Worm (Caenorhabditis elegans): Measurements from ENCODE around the gene daf-41.

daf-41 gene

DNA sequence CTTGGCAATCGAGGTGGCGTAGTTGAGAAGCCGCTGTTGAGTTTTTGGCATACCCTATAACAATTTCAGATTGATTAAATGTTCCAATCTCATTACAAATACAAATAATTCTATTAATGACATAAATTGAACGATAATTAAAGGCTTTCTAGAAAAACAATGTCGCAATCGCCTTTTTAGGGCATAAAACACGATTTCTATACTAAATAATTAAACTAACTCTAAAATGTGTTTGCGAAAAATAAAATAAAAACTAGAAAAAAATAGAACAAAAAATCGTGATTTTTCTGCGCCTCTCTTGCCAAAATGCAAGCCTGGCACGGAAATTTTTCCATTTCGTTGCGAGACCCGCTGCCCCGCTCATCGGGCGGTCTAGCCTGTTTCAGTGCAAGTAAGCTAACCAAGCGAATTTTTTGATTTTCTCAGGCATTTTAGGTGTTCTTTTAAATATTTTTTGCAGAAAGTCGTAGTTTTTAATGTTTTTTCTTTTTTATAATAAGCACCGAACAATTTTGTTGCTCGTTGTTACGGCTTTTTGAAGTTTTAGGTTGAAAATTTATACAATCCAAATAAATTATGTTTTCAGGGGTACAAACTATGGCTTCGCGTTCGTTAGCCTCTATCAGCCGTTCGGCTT is 46.6 kb downstream of the daf-41 start, which contains the start of the genes C34E10.12, C34E10.10 and atp-2:
C34E10.12 (minus strand) TSS at position 51 of the 637 bp plus-strand sequence.
C34E10.10 (minus strand) TSS at position 54 of the 637 bp plus-strand sequence.
atp-2 (plus strand) TSS at position 587 of the 637 bp plus-strand sequence.
- peak; percentile 91 for TF ChIP-seq hmg-11 (tag; optimal IDR thresholded peaks at IDR 0.05)
- TF ChIP-seq nhr-28 (tag; optimal IDR thresholded peaks at IDR 0.05) = no peak
- TF ChIP-seq jun-1 (tag; optimal IDR thresholded peaks at IDR 0.05) = peak; percentile 2
- no peak for TF ChIP-seq sea-2 (GFP tag; optimal IDR thresholded peaks at IDR 0.05)
- no peak for TF ChIP-seq ztf-11 (tag; optimal IDR thresholded peaks at IDR 0.05)
- TF ChIP-seq pqm-1 (tag; optimal IDR thresholded peaks at IDR 0.05) = peak; percentile 42
- TF ChIP-seq nhr-67 (tag; optimal IDR thresholded peaks at IDR 0.05) = no peak
- peak; percentile 42 for TF ChIP-seq ama-1 (optimal IDR thresholded peaks at IDR 0.05)
- peak; percentile 93 for TF ChIP-seq nfya-1 (tag; optimal IDR thresholded peaks at IDR 0.05; ENCODE audit: insufficient read depth)
- no peak for TF ChIP-seq ceh-16 (tag; optimal IDR thresholded peaks at IDR 0.05)
- TF ChIP-seq fkh-10 (GFP tag; optimal IDR thresholded peaks at IDR 0.05) = peak; percentile 33
- peak; percentile 40 for TF ChIP-seq snpc-4 (tag; optimal IDR thresholded peaks at IDR 0.05)
- peak; percentile 77 for TF ChIP-seq lsy-12 (tag; optimal IDR thresholded peaks at IDR 0.05)
- TF ChIP-seq nhr-12 (tag; optimal IDR thresholded peaks at IDR 0.05) = no peak
- peak; percentile 80 for TF ChIP-seq nhr-43 (tag; optimal IDR thresholded peaks at IDR 0.05; ENCODE audit: poor library complexity, severe bottlenecking)
- peak; percentile 57 for TF ChIP-seq skn-1 (tag; optimal IDR thresholded peaks at IDR 0.05)
- no peak for TF ChIP-seq elt-3 (tag; optimal IDR thresholded peaks at IDR 0.05)
- TF ChIP-seq nhr-11 (tag; optimal IDR thresholded peaks at IDR 0.05) = peak; percentile 30
- TF ChIP-seq fkh-2 (tag; optimal IDR thresholded peaks at IDR 0.05) = no peak
- TF ChIP-seq ceh-82 (tag; optimal IDR thresholded peaks at IDR 0.05) = peak; percentile 9
- TF ChIP-seq nhr-25 (tag; optimal IDR thresholded peaks at IDR 0.05) = peak; percentile 78
- no peak for TF ChIP-seq elt-1 (tag; optimal IDR thresholded peaks at IDR 0.05)
- TF ChIP-seq nhr-77 (tag; optimal IDR thresholded peaks at IDR 0.05) = no peak
- peak; percentile 94 for TF ChIP-seq lin-39 (tag; optimal IDR thresholded peaks at IDR 0.05)
- no peak for TF ChIP-seq mml-1 (tag; optimal IDR thresholded peaks at IDR 0.05)
- peak; percentile 50 for TF ChIP-seq R02D3.7 (tag; optimal IDR thresholded peaks at IDR 0.05)
- no peak for TF ChIP-seq unc-39 (tag; optimal IDR thresholded peaks at IDR 0.05)
- TF ChIP-seq ztf-4 (tag; optimal IDR thresholded peaks at IDR 0.05) = peak; percentile 25
- peak; percentile 29 for TF ChIP-seq tbx-2 (tag; optimal IDR thresholded peaks at IDR 0.05)
- peak; percentile 62 for TF ChIP-seq elt-2 (tag; optimal IDR thresholded peaks at IDR 0.05)
- no peak for TF ChIP-seq eor-1 (tag; optimal IDR thresholded peaks at IDR 0.05)
- peak; percentile 95 for TF ChIP-seq lin-15B (tag; optimal IDR thresholded peaks at IDR 0.05)
- no peak for TF ChIP-seq ceh-28 (tag; optimal IDR thresholded peaks at IDR 0.05)
- no peak for TF ChIP-seq fos-1 (tag; optimal IDR thresholded peaks at IDR 0.05)
- TF ChIP-seq nhr-23 (tag; optimal IDR thresholded peaks at IDR 0.05) = peak; percentile 92
- TF ChIP-seq unc-62 (GFP tag; optimal IDR thresholded peaks at IDR 0.05) = no peak
- peak; percentile 97 for TF ChIP-seq pha-4 (tag; optimal IDR thresholded peaks at IDR 0.05)
- TF ChIP-seq nhr-76 (tag; optimal IDR thresholded peaks at IDR 0.05) = no peak
- TF ChIP-seq daf-12 (tag; optimal IDR thresholded peaks at IDR 0.05) = no peak
- TF ChIP-seq ceh-9 (tag; optimal IDR thresholded peaks at IDR 0.05) = no peak
- TF ChIP-seq ZK546.5 (tag; optimal IDR thresholded peaks at IDR 0.05) = no peak
- TF ChIP-seq egl-5 (tag; optimal IDR thresholded peaks at IDR 0.05) = peak; percentile 88
- no peak for TF ChIP-seq aly-2 (tag; optimal IDR thresholded peaks at IDR 0.05)
- TF ChIP-seq mdl-1 (tag; optimal IDR thresholded peaks at IDR 0.05) = no peak
- no peak for TF ChIP-seq zag-1 (tag; optimal IDR thresholded peaks at IDR 0.05)
- TF ChIP-seq egl-27 (tag; optimal IDR thresholded peaks at IDR 0.05) = no peak
- no peak for TF ChIP-seq nhr-237 (tag; optimal IDR thresholded peaks at IDR 0.05)

Measured in whole organism, L3 larva.